Fruit fly (Drosophila melanogaster): ENCODE measurements around the gene CG8677.

Gene CG8677

DNA sequence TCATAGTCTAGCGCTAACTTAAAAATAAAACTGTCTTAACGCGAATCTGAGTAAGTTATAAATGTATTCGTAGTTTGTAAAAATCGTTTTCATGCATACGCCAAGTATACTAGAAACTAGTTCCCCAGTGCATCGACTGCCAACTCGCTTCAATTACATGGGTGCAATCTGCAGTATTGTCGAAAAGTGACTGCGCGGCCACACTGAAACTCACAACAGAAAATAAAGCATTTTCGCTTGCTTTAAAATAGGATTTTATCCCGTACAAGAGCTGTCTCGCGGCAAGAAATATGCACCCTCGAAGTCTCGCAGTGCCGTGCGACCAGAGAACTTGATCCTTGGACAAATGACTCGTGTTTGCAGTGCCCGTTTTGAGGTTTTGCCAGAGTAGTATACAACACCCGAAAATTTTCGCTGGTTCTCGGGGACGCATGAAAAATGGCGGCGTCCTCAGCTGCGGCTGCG, at the start of gene CG8677:
CG8677 (plus strand) TSS at position 199 of the 465 bp plus-strand sequence.
- no peak for TF ChIP-seq CG17801 (GFP tag; optimal IDR thresholded peaks at IDR 0.05; ENCODE audit: partially characterized antibody)

DNA sequence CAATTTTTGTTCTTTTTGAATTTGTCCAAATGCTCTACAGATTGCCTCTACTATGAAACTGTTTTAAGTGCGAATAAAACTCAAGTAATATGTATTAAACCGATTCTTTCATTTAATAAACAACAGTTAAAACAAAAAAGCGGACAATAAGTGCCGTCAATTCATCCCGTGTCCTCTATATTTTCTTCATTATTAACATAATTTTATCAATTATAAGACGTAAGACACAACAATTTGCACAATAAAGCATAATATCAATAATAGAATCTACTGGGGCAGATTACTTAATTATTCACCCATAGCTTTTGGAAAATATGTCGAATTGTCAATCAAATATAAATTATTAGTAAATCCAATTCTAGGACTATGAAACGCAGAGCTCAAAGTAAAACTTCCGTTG, 48.2 kb upstream of the CG8677 start, which contains the start of gene CG31627:
CG31627 (plus strand) TSS at position 301 of the 400 bp plus-strand sequence.
- no peak for TF ChIP-seq CG17801 (GFP tag; optimal IDR thresholded peaks at IDR 0.05; ENCODE audit: partially characterized antibody)

DNA sequence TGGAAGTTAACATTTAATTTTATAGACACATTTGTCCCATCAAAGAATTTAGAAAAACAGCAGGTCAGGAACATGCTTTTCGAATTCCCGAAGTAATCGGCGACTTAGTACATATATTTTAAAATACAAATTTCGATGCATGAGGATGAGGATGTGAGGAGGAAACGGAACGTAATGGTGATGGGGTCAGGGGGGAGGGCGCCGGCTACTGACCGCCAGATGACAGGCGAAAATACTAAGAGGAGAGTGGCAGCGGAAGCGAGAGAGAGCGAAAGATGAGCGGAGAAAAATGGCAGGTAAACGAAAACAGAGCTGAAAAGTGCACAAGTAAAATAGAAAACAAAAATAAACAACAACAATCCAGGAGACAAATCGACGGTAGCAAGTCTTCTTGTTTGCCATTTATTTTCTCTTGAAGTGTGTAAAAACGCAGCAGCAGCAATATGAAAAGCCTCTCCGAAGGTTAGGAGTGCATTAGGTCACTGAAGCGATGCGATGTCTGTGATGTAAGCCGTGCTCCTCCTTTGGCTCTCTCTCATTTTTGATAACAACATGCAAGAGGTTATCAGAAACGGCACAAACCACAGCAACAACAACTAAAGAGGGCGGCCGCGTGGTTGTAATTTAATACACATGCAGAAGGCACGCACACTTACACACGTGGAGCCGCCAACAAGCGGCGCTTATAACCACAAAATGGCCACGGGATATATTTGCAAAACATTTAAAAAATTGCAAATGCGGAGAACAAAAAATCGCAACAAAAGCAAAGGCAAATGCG, 42.5 kb upstream of the CG8677 start:
- no peak for TF ChIP-seq CG17801 (GFP tag; optimal IDR thresholded peaks at IDR 0.05; ENCODE audit: partially characterized antibody)

DNA sequence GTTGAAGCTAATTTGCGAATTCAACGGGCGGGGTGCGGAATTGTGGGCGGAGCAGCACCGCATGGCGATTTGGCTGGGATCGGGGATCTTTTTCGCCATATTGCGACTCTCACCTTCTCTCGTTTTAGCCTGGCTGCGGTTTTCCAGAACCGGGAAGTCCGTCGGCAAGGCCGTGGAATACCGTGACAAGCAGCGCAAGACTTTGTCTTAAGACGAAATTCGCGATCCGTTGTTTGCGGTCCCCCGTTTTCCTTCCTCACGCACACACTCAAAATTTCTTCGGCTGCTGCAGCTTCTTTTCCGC, 41.9 kb upstream of the CG8677 start:
- TF ChIP-seq CG17801 (GFP tag; optimal IDR thresholded peaks at IDR 0.05; ENCODE audit: partially characterized antibody), result no peak

DNA sequence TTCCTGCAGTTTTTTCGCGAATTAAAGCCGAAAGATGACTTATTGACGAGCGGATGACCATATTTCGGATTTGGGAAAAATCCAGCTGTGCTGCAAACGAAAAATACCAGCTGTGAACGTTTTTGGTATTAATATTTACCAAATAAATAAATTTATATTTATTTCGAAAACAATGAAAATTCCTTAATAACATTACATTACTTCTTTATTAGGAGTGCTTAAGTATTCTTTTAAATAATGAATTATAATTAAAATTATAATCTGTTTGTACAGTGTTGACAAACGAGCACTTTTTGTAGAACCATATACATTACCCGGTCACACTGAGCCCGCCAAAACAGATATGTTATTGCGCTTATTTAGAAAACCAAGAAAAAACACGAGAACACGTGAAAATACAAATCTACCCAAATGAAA, 41.5 kb upstream of the CG8677 start, which contains the start of the genes bur and Mcm10:
bur (minus strand) TSS at position 69 of the 417 bp plus-strand sequence.
Mcm10 (plus strand) TSS at position 319 of the 417 bp plus-strand sequence.
- no peak for TF ChIP-seq CG17801 (GFP tag; optimal IDR thresholded peaks at IDR 0.05; ENCODE audit: partially characterized antibody)

DNA sequence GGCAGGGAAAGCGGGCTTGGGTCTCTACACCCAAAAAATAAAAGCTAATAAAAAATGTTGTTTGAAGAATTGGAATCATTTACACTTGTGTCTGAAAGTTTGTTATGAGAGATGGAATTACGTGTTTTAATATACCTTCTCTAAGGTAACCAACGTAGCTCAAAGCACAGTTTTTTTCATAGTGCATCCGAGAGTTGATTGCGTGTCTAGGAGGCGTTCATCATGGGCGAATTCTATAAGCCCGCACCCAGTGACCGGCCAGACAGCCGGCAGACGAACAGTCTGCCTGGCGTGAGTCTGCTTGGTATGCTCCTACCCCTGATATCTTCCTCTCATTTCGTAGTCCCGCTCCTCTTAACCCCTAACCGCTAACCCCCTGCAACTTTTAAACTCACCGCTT, 33.4 kb upstream of the CG8677 start:
- TF ChIP-seq CG17801 (GFP tag; optimal IDR thresholded peaks at IDR 0.05; ENCODE audit: partially characterized antibody), result no peak

DNA sequence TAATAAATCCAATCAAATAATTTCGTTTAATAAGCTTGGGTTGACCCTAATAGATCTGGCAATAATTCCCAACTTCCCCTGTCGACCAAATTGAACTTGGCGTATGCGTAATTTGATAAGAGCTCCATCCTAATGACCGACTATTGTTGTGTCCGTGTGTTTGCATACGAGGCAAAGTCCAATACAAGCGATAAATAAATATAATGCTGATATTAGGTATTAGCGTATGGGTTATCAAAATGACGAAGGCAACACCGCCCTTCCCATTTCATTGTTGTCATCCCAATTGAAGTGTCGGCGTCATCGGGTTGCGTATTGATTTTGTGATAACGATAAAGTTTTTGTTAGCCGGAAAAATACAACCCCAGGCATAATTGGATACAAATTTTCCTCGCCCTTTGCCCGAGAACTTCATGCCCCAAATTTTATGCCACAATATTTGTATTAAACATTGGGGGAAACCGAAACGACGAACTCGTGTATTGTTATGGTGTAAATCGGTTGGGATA, 31.8 kb upstream of the CG8677 start:
- no peak for TF ChIP-seq CG17801 (GFP tag; optimal IDR thresholded peaks at IDR 0.05; ENCODE audit: partially characterized antibody)

DNA sequence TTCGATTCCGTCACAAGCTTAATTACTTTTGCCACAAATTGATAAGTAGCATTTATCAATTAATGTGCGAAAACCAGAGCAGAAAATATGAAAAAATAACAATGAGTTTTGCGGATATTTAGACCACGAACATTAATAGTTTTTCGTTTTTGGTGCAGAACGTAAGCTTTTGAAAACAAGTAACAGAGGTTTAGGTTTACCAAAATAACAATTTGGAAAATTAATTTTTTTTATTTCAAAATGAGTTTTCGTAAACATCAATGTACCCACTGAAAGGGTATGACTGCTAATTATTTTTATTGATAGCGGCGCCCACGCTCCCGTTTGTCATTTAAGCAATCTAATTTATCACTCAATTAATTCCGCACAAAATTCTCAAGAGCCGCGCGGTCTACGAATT, 25.8 kb upstream of the CG8677 start:
- no peak for TF ChIP-seq CG17801 (GFP tag; optimal IDR thresholded peaks at IDR 0.05; ENCODE audit: partially characterized antibody)

DNA sequence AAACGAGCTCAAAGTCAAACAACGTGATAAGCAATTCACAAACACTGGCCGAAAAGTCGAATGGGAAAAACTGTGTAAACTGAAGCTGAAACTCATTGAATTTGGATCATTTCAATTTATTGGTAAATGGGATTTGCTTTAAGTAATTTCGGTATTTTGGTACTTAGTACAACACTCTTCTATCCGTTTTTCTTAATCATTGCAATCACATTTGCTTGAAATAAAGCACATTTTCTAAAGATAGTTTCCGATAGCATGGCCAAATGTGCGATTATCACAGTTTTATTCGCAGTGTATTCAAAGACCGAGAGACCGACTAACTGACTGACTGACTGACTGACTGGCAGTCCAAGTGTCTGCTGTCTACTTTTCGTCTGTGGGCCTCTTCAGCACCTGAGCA, 24.6 kb upstream of the CG8677 start:
- no peak for TF ChIP-seq CG17801 (GFP tag; optimal IDR thresholded peaks at IDR 0.05; ENCODE audit: partially characterized antibody)

DNA sequence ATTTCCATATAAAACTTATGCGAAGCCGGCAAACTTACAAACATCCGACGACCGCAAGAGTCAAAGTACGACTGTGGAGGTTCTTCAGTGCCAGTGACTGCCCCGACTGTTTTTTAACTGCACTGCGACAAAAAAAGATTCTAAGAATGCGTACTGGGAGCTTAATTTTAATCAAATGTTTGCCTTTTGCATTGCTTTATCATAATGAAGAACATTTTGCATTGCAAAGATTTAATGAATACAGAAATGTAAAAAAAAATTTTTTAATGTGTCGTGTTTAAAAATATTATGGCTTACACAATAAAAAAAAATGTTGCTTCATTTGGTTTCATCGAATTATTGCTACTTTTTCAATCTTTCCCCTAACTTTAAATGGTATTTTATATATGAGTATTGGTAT, 23.9 kb upstream of the CG8677 start:
- no peak for TF ChIP-seq CG17801 (GFP tag; optimal IDR thresholded peaks at IDR 0.05; ENCODE audit: partially characterized antibody)

DNA sequence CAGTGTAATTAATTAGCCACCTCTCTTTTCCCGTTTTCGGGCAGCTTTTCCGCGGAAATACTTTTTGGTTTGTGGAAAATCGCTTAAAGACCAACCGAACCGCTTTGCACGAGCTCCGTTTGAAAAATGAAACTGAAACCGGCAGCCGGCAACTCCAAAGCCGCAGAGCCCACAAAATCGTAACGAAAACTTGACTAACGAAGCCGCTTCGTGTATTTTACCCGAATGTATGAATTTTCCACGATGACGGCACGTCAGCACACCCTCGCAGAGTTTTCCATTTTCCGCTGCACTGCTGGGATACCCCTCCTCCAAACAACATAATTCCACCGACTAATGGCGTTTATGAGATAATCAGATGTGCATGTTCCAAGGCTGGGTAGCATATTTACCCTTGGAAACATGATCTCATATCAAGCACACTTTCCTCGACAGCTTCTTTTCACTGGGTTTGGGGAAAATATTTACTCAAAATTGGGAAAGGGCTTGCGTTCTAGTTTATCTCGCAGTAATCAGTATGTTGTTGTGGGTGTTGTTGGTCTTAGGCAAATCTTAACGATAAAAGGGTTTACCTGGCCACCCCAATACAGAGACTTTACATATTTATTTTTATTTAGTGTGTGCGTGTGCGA, 22.4 kb upstream of the CG8677 start, which contains the start of gene Ret:
Ret (minus strand) TSS at position 130 of the 632 bp plus-strand sequence.
- TF ChIP-seq CG17801 (GFP tag; optimal IDR thresholded peaks at IDR 0.05; ENCODE audit: partially characterized antibody), result no peak

DNA sequence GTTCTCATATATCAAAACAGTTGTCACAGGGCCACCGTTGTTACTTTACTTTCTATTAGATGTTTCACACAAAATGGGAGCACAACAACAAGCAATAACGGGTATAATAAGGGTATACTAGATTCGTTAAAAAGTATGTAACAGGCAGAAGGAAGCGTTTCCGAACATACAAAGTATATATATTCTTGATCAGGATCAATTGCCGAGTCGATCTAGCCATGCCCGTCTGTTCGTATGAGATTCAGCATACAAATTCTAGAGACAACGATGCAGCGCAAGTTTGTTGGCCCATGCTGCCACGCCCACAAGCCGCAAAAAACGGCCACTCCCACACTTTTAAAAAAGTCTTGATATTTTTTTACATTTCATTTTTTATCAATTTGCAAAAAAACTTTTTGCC, 20.8 kb upstream of the CG8677 start, which contains the start of gene CG31624:
CG31624 (minus strand) TSS at position 101 of the 400 bp plus-strand sequence.
- no peak for TF ChIP-seq CG17801 (GFP tag; optimal IDR thresholded peaks at IDR 0.05; ENCODE audit: partially characterized antibody)

DNA sequence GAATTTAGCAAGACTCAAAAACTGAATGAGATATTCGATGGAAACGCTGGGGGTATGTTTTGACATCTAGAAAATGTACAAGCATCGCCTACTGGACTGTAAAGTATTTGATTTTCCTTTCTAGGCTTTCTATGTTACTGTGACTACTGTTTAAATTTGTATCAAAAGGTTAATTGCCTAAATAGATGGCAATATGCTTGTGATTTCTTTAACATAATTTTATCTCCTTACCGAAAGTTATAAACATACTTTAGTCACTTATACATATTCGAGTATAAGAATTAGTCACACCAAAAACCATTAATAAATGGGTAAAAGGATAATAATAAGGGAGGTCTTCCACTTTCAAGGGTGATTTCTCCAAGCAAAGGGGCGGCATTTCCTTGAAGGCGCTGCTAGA, 18.4 kb upstream of the CG8677 start, which contains the start of gene CG31988:
CG31988 (minus strand) TSS at position 101 of the 400 bp plus-strand sequence.
- no peak for TF ChIP-seq CG17801 (GFP tag; optimal IDR thresholded peaks at IDR 0.05; ENCODE audit: partially characterized antibody)

DNA sequence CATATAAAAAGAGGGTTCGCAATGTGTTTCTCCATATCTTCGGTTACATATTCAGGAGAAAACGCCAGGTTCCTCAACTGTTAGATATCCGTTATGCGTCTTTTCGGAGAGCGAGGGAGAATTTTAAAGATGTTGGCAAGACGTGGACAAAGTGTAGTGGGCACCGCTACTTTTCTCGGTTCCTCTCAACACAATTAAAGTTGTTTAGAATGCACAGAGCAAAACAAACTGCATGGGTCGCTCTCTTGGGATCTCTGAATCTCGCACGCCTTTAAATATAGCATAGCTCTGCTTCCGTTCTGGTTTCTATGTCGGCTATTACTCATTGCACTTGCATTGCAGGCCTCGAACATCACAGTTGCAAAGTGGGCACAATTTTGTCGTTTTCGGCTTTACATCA, 14.9 kb upstream of the CG8677 start, which contains the start of gene clumsy:
clumsy (plus strand) TSS at position 301 of the 400 bp plus-strand sequence.
- TF ChIP-seq CG17801 (GFP tag; optimal IDR thresholded peaks at IDR 0.05; ENCODE audit: partially characterized antibody), result no peak

DNA sequence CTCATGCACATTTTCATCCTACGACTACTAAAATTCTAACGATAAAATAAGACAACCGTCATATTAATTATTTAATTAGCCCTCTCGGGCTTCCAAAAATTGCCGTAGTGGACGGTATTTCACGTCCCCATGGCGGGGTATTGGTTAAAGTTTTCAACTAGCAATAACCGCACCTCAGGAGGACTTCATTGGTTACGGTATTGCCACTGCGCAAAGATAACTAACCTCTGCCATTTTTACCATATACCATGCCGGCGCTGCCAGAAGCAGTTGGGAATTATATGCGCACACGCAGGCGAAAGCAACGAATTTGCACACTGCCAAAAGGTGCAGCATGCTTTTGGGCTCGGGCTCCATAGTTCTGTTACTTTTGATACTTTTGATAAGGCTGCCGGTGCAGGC, 6.2 kb upstream of the CG8677 start:
- peak; percentile 38 for TF ChIP-seq CG17801 (GFP tag; optimal IDR thresholded peaks at IDR 0.05; ENCODE audit: partially characterized antibody)

All from ovary, adult (tissue).